Fruit fly (Drosophila melanogaster) whole organism, pupa: Measurements from ENCODE around the gene Ugt301D1.

Source experiments
- CG10348 ChIP-seq: fragments of 200-800 bp; sonication (Bioruptor generic); IDR thresholded peaks from 2 replicates; pipeline ENCODE4 v1.3.6; 2022; ENCODE audit warnings: missing biosample characterization, missing genetic modification characterization
- CG12605 ChIP-seq: fragments of 200-800 bp; sonication (Bioruptor generic); IDR thresholded peaks from 2 replicates; pipeline ENCODE4 v1.3.6; 2022; ENCODE audit warnings: missing biosample characterization, missing genetic modification characterization
- CG34367 ChIP-seq: fragments of 200-800 bp; sonication (Bioruptor generic); optimal IDR thresholded peaks from 2 replicates; lab custom pipeline; 2018; ENCODE audit warnings: missing biosample characterization, mild to moderate bottlenecking, missing genetic modification characterization
- CG4496 ChIP-seq: fragments of 200-800 bp; sonication (Bioruptor generic); IDR thresholded peaks from 3 replicates; pipeline ENCODE4 v1.3.6; 2022; ENCODE audit warnings: missing biosample characterization, missing genetic modification characterization
- D1 ChIP-seq: fragments of 200-800 bp; sonication (Bioruptor generic); optimal IDR thresholded peaks from 2 replicates; lab custom pipeline; 2018; ENCODE audit warnings: missing biosample characterization, mild to moderate bottlenecking, missing genetic modification characterization, moderate library complexity
- EcR ChIP-seq: fragments of 200-800 bp; sonication (Bioruptor generic); optimal IDR thresholded peaks from 3 replicates; lab custom pipeline; 2019; ENCODE audit warnings: missing biosample characterization, missing genetic modification characterization, mild to moderate bottlenecking, moderate library complexity, missing genetic modification reagents
- Ets98B ChIP-seq: fragments of 200-800 bp; sonication (Bioruptor generic); IDR thresholded peaks from 2 replicates; pipeline ENCODE4 v1.3.6; 2022; ENCODE audit warnings: missing biosample characterization, missing genetic modification characterization
- rn ChIP-seq: fragments of 200-800 bp; sonication (Bioruptor generic); IDR thresholded peaks from 2 replicates; pipeline ENCODE4 v1.3.6; 2022; ENCODE audit warnings: missing biosample characterization, missing genetic modification characterization

- TF ChIP-seq CG34367 (tag; lab: Kevin White, UChicago) (peak; percentile 16), EcR (no peak), CG12605 (GFP tag; lab: Robert Waterston, UW) (no peak), CG10348 (GFP tag; lab: Robert Waterston, UW) (no peak), rn (GFP tag; lab: Robert Waterston, UW) (no peak), Ets98B (GFP tag; lab: Robert Waterston, UW) (no peak), CG4496 (GFP tag; lab: Robert Waterston, UW) (0 out of 3 replicates have a peak, but pooled peaks have one; percentile 23), D1 (no peak)
Measured at dm6 chr2L:18466202-18466591, 43.2 kb upstream of the Ugt301D1 start.
